Worm (Caenorhabditis elegans): ENCODE results near the gene acc-3.

acc-3 gene

DNA sequence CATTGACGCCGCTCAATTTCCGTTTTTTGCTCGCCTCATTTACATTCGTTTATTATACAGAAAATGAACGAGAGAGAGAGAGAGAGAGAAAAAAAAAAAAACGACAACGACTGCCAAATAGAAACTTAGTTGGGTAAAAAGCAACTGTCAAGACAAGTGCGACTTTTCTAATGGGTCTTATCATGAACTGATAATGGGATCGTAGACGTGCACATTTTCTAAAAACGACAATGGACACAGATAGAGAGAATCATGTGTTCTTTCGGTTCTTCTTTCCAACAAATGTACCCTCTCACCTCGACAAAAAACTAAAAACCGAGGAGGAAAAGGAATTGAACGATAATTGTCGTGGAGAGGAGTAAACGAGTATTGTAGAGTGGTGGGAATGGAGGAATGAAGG lies 27.2 kb downstream of the acc-3 start (continued):
- TF ChIP-seq irx-1 (tag; optimal IDR thresholded peaks at IDR 0.05) = no peak
- TF ChIP-seq aha-1 (tag; optimal IDR thresholded peaks at IDR 0.05) = no peak
- no peak for TF ChIP-seq F16B12.6 (tag; optimal IDR thresholded peaks at IDR 0.05)

DNA sequence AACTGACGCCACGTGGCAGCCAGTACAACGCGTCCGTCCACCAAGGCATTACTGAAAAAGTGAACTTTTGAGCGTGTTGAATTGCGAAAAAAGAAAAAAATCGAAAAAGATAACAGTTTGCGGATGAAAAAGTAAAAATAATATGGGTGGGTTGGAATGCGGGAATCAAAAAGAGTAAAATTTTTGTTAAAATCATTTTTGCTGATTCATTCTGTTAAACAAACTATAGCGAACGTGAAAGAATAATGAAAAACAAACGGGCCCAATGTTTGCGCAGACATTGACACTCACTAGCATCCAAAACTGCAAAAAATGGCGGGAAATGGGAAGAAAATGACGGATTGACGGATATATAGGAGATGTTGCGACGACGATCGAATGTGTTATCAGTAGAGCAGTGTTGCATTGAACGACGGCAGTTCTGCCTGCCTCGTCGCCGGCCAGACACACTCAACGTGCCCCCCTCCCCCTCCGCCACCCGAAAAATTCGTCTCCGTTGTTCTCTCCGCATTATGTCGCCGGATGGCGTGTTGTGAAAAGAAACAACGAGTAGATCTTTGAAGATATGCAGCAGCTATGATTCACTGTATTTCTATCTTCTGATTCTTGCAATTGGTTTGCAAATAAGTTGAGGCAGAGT lies 27.8 kb downstream of the acc-3 start, which contains the start of gene hyl-2:
Gene hyl-2 (minus strand): TSS at position 51 of the 640 bp plus-strand sequence.
- TF ChIP-seq aly-2 (tag; optimal IDR thresholded peaks at IDR 0.05) = no peak
- TF ChIP-seq egl-27 (tag; optimal IDR thresholded peaks at IDR 0.05) = no peak
- no peak for TF ChIP-seq lin-39 (tag; optimal IDR thresholded peaks at IDR 0.05)
- peak in 1 of 2 experiments; percentile 57 for TF ChIP-seq mdl-1 (tag; optimal IDR thresholded peaks at IDR 0.05)
- TF ChIP-seq nhr-84 (tag; optimal IDR thresholded peaks at IDR 0.05) = no peak
- peak; percentile 93 for TF ChIP-seq lin-14 (GFP tag; optimal IDR thresholded peaks at IDR 0.05)
- TF ChIP-seq ceh-90 (tag; optimal IDR thresholded peaks at IDR 0.05) = no peak
- TF ChIP-seq nhr-28 (tag; optimal IDR thresholded peaks at IDR 0.05) = no peak
- no peak for TF ChIP-seq zag-1 (tag; optimal IDR thresholded peaks at IDR 0.05)
- peak; percentile 76 for TF ChIP-seq nhr-85 (tag)
- no peak for TF ChIP-seq lin-13 (GFP tag; optimal IDR thresholded peaks at IDR 0.05)
- TF ChIP-seq ceh-88 (GFP tag; IDR thresholded peaks at IDR 0.05) = no peak
- no peak for TF ChIP-seq unc-62 (GFP tag; optimal IDR thresholded peaks at IDR 0.05)
- peak; percentile 34 for TF ChIP-seq nhr-19 (GFP tag; conservative IDR thresholded peaks at IDR 0.05)
- no peak for TF ChIP-seq elt-2 (tag; optimal IDR thresholded peaks at IDR 0.05)
- peak; percentile 22 for TF ChIP-seq tbx-2 (tag; optimal IDR thresholded peaks at IDR 0.05)
- TF ChIP-seq pqm-1 (tag; optimal IDR thresholded peaks at IDR 0.05) = no peak
- TF ChIP-seq fos-1 (tag; optimal IDR thresholded peaks at IDR 0.05) = no peak
- no peak for TF ChIP-seq jun-1 (tag; optimal IDR thresholded peaks at IDR 0.05)
- no peak for TF ChIP-seq ztf-4 (tag; optimal IDR thresholded peaks at IDR 0.05)
- TF ChIP-seq unc-86 (tag; optimal IDR thresholded peaks at IDR 0.05) = no peak
- no peak for TF ChIP-seq ceh-63 (GFP tag; optimal IDR thresholded peaks at IDR 0.05)
- TF ChIP-seq snpc-4 (tag; optimal IDR thresholded peaks at IDR 0.05) = no peak
- TF ChIP-seq ceh-82 (tag; optimal IDR thresholded peaks at IDR 0.05) = peak in 1 of 3 experiments; percentile 50
- TF ChIP-seq ceh-8 (GFP tag; optimal IDR thresholded peaks at IDR 0.05) = no peak
- peak in 1 of 2 experiments; percentile 33 for TF ChIP-seq lin-35 (GFP tag; optimal IDR thresholded peaks at IDR 0.05)
- TF ChIP-seq hlh-4 (tag; optimal IDR thresholded peaks at IDR 0.05) = no peak
- TF ChIP-seq ces-1 (GFP tag; optimal IDR thresholded peaks at IDR 0.05) = no peak
- no peak for TF ChIP-seq mab-9 (GFP tag; IDR thresholded peaks at IDR 0.05)
- TF ChIP-seq sptf-1 (tag; optimal IDR thresholded peaks at IDR 0.05) = no peak
- peak; percentile 37 for TF ChIP-seq nhr-47 (tag; optimal IDR thresholded peaks at IDR 0.05)
- peak; percentile 31 for TF ChIP-seq fkh-8 (tag; optimal IDR thresholded peaks at IDR 0.05)
- no peak for TF ChIP-seq lir-3 (tag; optimal IDR thresholded peaks at IDR 0.05; ENCODE audit: poor library complexity)
- peak; percentile 48 for TF ChIP-seq rnt-1 (tag; optimal IDR thresholded peaks at IDR 0.05)
- no peak for TF ChIP-seq ztf-11 (tag; optimal IDR thresholded peaks at IDR 0.05)
- no peak for TF ChIP-seq nhr-12 (tag; optimal IDR thresholded peaks at IDR 0.05)
- peak; percentile 26 for TF ChIP-seq swsn-7 (tag; optimal IDR thresholded peaks at IDR 0.05)
- TF ChIP-seq tlp-1 (tag; optimal IDR thresholded peaks at IDR 0.05) = no peak
- no peak for TF ChIP-seq nhr-77 (tag; optimal IDR thresholded peaks at IDR 0.05)
- no peak for TF ChIP-seq nhr-237 (tag; optimal IDR thresholded peaks at IDR 0.05)
- peak; percentile 35 for TF ChIP-seq xbp-1 (tag; optimal IDR thresholded peaks at IDR 0.05)
- no peak for TF ChIP-seq pag-3 (tag; optimal IDR thresholded peaks at IDR 0.05; ENCODE audit: borderline replicate concordance, insufficient read depth)
- no peak for TF ChIP-seq vab-15 (tag; optimal IDR thresholded peaks at IDR 0.05)
- no peak for TF ChIP-seq alr-1 (tag; optimal IDR thresholded peaks at IDR 0.05; ENCODE audit: borderline replicate concordance)
- no peak for TF ChIP-seq sox-4 (tag; optimal IDR thresholded peaks at IDR 0.05)
- peak; percentile 37 for TF ChIP-seq nhr-20 (tag; optimal IDR thresholded peaks at IDR 0.05)
- no peak for TF ChIP-seq unc-98 (GFP tag; IDR thresholded peaks at IDR 0.05)
- TF ChIP-seq egl-13 (tag; optimal IDR thresholded peaks at IDR 0.05) = no peak

Measured in whole organism, L1 larva.